Fruit fly (Drosophila melanogaster) whole organism, prepupa: ENCODE measurements around the gene CG32110.

ENCODE experiments used
- CG10669 ChIP-seq: fragments of 200-800 bp; sonication (Bioruptor generic); optimal IDR thresholded peaks from 3 replicates; lab custom pipeline; 2018; ENCODE audit warnings: missing biosample characterization, mild to moderate bottlenecking, missing genetic modification characterization, moderate library complexity
- CG16779 ChIP-seq: fragments of 200-800 bp; sonication (Bioruptor generic); optimal IDR thresholded peaks from 3 replicates; lab custom pipeline; 2017; ENCODE audit warnings: missing biosample characterization, mild to moderate bottlenecking, missing genetic modification characterization
- CG6792 ChIP-seq: fragments of 200-800 bp; sonication (Bioruptor generic); optimal IDR thresholded peaks from 3 replicates; lab custom pipeline; 2016; ENCODE audit warnings: missing biosample characterization, missing genetic modification characterization
- Met ChIP-seq: fragments of 200-800 bp; sonication (Bioruptor generic); optimal IDR thresholded peaks from 3 replicates; lab custom pipeline; 2016; ENCODE audit warnings: missing biosample characterization, missing genetic modification characterization
- OdsH ChIP-seq: fragments of 200-800 bp; sonication (Bioruptor generic); optimal IDR thresholded peaks from 3 replicates; lab custom pipeline; 2016; ENCODE audit warnings: missing biosample characterization, missing genetic modification characterization
- dac ChIP-seq: fragments of 200-800 bp; sonication (Bioruptor generic); optimal IDR thresholded peaks from 2 replicates; lab custom pipeline; 2017; ENCODE audit warnings: missing biosample characterization, mild to moderate bottlenecking, missing genetic modification characterization
- eg ChIP-seq: fragments of 200-800 bp; sonication (Bioruptor generic); IDR thresholded peaks from 3 replicates; pipeline ENCODE4 v1.3.6; 2022; ENCODE audit warnings: missing biosample characterization, missing genetic modification characterization

DNA sequence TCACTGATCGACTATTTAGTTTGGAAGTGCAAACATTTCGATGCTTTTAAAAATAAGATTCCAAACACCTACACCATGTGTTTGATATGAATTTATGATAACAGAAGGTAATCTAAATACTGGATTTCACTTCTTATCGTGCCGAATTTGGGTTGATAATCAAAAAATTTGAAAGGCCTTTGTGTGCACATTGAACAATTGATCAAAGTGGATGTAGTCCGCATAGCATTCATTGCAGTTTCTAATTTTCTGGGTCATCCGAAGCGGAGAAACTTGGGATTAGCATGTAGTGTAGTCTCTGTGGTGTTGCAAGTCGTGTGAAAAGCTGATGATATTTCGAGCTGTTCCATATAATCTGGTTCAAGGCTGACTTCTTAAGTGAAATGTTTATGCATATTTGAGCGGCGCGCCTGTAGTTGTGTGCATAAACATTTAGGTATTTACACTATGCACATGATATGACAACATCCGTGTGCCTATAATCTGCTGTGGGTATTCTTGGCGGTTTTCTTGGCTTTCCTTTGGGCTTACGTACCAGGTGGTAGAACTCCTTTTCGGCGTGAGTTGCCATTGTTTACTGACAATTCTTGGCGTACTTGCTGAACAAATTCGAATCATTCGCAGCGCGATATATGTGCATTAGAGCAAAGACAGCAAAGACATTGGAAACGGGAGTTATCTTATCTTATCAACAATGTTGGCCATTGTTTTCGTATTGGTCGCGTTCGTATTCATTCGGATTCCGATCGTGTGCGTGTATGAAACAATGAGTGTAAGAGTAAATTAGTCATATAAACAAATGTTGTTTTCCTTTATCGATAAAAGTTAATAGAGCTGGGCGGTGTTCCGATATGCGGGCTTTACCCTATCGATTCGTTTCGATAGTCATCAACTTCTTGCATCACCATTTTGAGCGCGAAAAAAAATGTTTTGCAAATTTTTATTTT lies 35.5 kb upstream of the CG32110 start, which contains the start of gene Hip1:
- no peak for TF ChIP-seq eg (GFP tag; lab: Robert Waterston, UW)
- no peak for TF ChIP-seq dac (GFP tag; lab: Kevin White, UChicago)
- TF ChIP-seq OdsH (GFP tag; lab: Kevin White, UChicago): no peak
- TF ChIP-seq Met (GFP tag; lab: Kevin White, UChicago): no peak
- no peak for TF ChIP-seq CG6792 (GFP tag; lab: Kevin White, UChicago)
- no peak for TF ChIP-seq CG16779 (tag; lab: Kevin White, UChicago)
- no peak for TF ChIP-seq CG10669 (GFP tag; lab: Kevin White, UChicago)
